Worm (Caenorhabditis elegans): ENCODE data around the gene F55H2.7.
A peak's percentile ranks its signal among the peaks of the same experiment; 100 is the strongest.

Gene F55H2.7

DNA sequence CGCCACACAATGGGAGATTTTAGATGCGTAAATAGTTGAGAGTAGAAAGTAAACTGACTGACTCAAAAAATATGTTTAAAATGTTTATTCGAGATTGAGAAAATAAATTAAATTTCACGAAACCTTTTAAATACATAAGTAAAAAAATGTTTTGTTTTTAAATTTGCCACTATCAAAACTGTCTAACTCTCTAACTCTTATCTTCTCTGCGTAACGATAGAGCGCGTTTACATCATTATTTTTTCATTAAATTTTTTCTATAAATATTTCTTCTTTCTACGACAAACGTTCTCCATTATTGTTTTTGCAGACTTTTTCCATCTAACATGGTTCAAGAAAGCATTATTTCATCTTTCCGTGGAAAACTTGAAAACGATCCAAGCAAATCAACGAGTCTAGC lies 26.8 kb upstream of the F55H2.7 start, which contains the start of gene eif-2Balpha (continued):
- TF ChIP-seq bed-1 (GFP tag; IDR thresholded peaks at IDR 0.05), result no peak

ce11 chrIII:9542280-9542679 lies 26.2 kb upstream of the F55H2.7 start, which contains the start of gene mut-7:
Gene mut-7 (minus strand): TSS chrIII:9542380.
- TF ChIP-seq madf-6 (GFP tag; IDR thresholded peaks at IDR 0.05) (peak; percentile 37; the same call in 1 of the 2 replicates), dpff-1 (tag; optimal IDR thresholded peaks at IDR 0.05) (no peak)

ce11 chrIII:9538655-9539155 lies 22.7 kb upstream of the F55H2.7 start, which contains the start of gene ZK1098.3:
Gene ZK1098.3 (minus strand): TSS chrIII:9538705.
- TF ChIP-seq nfyb-1 (GFP tag; IDR thresholded peaks at IDR 0.05) (no peak), xnd-1 (tag; optimal IDR thresholded peaks at IDR 0.05) (no peak), mel-28 (tag; optimal IDR thresholded peaks at IDR 0.05; ENCODE audit: borderline replicate concordance) (no peak), attf-5 (GFP tag; optimal IDR thresholded peaks at IDR 0.05) (peak; percentile 2), nhr-90 (tag; optimal IDR thresholded peaks at IDR 0.05) (no peak), hmg-1.2 (GFP tag; IDR thresholded peaks at IDR 0.05) (peak; percentile 27; the same call in 1 of the 2 replicates)

DNA sequence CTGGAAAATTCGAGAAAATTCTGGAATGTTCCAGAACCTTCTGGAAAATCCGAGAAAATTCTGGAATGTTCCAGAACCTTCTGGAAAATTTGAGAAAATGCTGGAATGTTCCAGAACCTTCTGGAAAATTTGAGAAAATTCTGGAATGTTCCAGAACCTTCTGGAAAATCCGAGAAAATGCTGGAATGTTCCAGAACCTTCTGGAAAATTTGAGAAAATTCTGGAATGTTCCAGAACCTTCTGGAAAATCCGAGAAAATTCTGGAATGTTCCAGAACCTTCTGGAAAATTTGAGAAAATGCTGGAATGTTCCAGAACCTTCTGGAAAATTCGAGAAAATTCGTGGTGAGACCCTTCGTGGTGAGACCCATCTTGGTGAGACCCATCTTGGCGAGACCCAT lies 18.1 kb upstream of the F55H2.7 start:
- TF ChIP-seq egrh-3 (GFP tag; IDR thresholded peaks at IDR 0.05) (0 out of 2 replicates have a peak, but pooled peaks have one; percentile 27), dox-1 (GFP tag; IDR thresholded peaks at IDR 0.05) (0 out of 2 replicates have a peak, but pooled peaks have one; percentile 29), hsf-1 (GFP tag; IDR thresholded peaks at IDR 0.05) (peak; percentile 96), F33H1.4 (GFP tag; IDR thresholded peaks at IDR 0.05) (peak; percentile 52), madf-6 (GFP tag; IDR thresholded peaks at IDR 0.05) (peak; percentile 19; the same call in 1 of the 2 replicates), pbrm-1 (GFP tag; IDR thresholded peaks at IDR 0.05) (peak; percentile 17; the same call in 1 of the 2 replicates)

ce11 chrIII:9528824-9529223 lies 12.8 kb upstream of the F55H2.7 start, which contains the start of gene ZK1098.2:
Gene ZK1098.2 (plus strand): TSS chrIII:9529159.
- TF ChIP-seq lin-35 (GFP tag; optimal IDR thresholded peaks at IDR 0.05) (peak in 1 of 3 experiments; percentile 49), ztf-18 (tag; optimal IDR thresholded peaks at IDR 0.05) (peak; percentile 20), egl-44 (GFP tag; IDR thresholded peaks at IDR 0.05) (0 out of 2 replicates have a peak, but pooled peaks have one; percentile 13), let-607 (tag; optimal IDR thresholded peaks at IDR 0.05) (peak; percentile 77 to 92), attf-5 (GFP tag; optimal IDR thresholded peaks at IDR 0.05) (peak; percentile 61), F23B12.7 (tag; optimal IDR thresholded peaks at IDR 0.05; ENCODE audit: insufficient read depth) (peak; percentile 64), Y95B8A.8 (GFP tag; IDR thresholded peaks at IDR 0.05) (no peak), tlf-1 (GFP tag; optimal IDR thresholded peaks at IDR 0.05) (no peak), unc-130 (GFP tag; optimal IDR thresholded peaks at IDR 0.05) (no peak), ztf-28 (GFP tag; IDR thresholded peaks at IDR 0.05) (no peak)

DNA sequence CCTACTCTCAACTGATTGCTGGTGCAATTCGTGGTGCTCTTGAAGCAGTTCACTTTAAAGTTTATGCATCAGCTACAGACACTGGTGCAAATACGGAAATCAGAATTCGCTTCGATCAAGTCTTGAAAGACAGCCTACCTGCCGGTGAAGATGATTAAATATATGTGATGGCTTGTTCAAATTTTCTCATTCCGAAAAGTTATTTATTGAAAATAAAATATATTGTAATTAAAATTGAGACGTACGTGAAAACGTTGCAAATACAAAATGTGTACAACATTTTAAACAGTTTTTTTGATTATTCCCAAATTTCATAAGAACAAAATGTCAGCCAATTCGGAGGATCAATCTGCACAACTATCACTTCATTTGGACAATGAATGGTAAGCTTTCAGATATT lies 10.8 kb upstream of the F55H2.7 start, which contains the start of gene ZK1098.6:
TSS of gene ZK1098.6 (plus strand) at position 301 of the 400 bp plus-strand sequence.
- TF ChIP-seq B0019.2 (GFP tag; conservative IDR thresholded peaks at IDR 0.05) (no peak), ekl-4 (GFP tag; IDR thresholded peaks at IDR 0.05) (no peak), ccch-3 (GFP tag; optimal IDR thresholded peaks at IDR 0.05) (no peak), cebp-2 (GFP tag; IDR thresholded peaks at IDR 0.05) (no peak), rcor-1 (GFP tag; IDR thresholded peaks at IDR 0.05) (no peak), hsf-1 (GFP tag; IDR thresholded peaks at IDR 0.05) (no peak), athp-1 (tag; optimal IDR thresholded peaks at IDR 0.05) (no peak), ztf-3 (GFP tag; optimal IDR thresholded peaks at IDR 0.05) (no peak), ceh-58 (GFP tag; IDR thresholded peaks at IDR 0.05) (no peak), nhr-90 (tag; optimal IDR thresholded peaks at IDR 0.05) (no peak), nhr-179 (tag; optimal IDR thresholded peaks at IDR 0.05) (no peak), lin-26 (GFP tag; IDR thresholded peaks at IDR 0.05) (no peak)
